Fruit fly (Drosophila melanogaster) whole organism, pupa: ENCODE results near the gene CG6015.

ENCODE experiments used
- CG10348 ChIP-seq: fragments of 200-800 bp; sonication (Bioruptor generic); IDR thresholded peaks from 2 replicates; pipeline ENCODE4 v1.3.6; 2022; ENCODE audit warnings: missing biosample characterization, missing genetic modification characterization
- CG13204 ChIP-seq: fragments of 200-800 bp; sonication (Bioruptor generic); optimal IDR thresholded peaks from 2 replicates; lab custom pipeline; 2018; ENCODE audit warnings: missing biosample characterization, mild to moderate bottlenecking, missing genetic modification characterization, moderate library complexity
- CG15710 ChIP-seq: fragments of 200-800 bp; sonication (Bioruptor generic); optimal IDR thresholded peaks from 2 replicates; lab custom pipeline; 2018; ENCODE audit warnings: missing biosample characterization, mild to moderate bottlenecking, missing genetic modification characterization, moderate library complexity
- CG17806 ChIP-seq: fragments of 200-800 bp; sonication (Bioruptor generic); optimal IDR thresholded peaks from 2 replicates; lab custom pipeline; 2018; ENCODE audit warnings: missing biosample characterization, mild to moderate bottlenecking, missing genetic modification characterization, moderate library complexity
- CG34367 ChIP-seq: fragments of 200-800 bp; sonication (Bioruptor generic); optimal IDR thresholded peaks from 2 replicates; lab custom pipeline; 2018; ENCODE audit warnings: missing biosample characterization, mild to moderate bottlenecking, missing genetic modification characterization
- CG4496 ChIP-seq: fragments of 200-800 bp; sonication (Bioruptor generic); IDR thresholded peaks from 3 replicates; pipeline ENCODE4 v1.3.6; 2022; ENCODE audit warnings: missing biosample characterization, missing genetic modification characterization
- CG8159 ChIP-seq: fragments of 200-800 bp; sonication (Bioruptor generic); optimal IDR thresholded peaks from 3 replicates; lab custom pipeline; 2018; ENCODE audit warnings: missing biosample characterization, mild to moderate bottlenecking, missing genetic modification characterization, moderate library complexity
- CG9948 ChIP-seq: fragments of 200-800 bp; sonication (Bioruptor generic); optimal IDR thresholded peaks from 2 replicates; lab custom pipeline; 2018; ENCODE audit warnings: missing biosample characterization, mild to moderate bottlenecking, missing genetic modification characterization, moderate library complexity
- EcR ChIP-seq: fragments of 200-800 bp; sonication (Bioruptor generic); optimal IDR thresholded peaks from 3 replicates; lab custom pipeline; 2019; ENCODE audit warnings: missing biosample characterization, missing genetic modification characterization, mild to moderate bottlenecking, moderate library complexity, missing genetic modification reagents
- Pif1A ChIP-seq: fragments of 200-800 bp; sonication (Bioruptor generic); optimal IDR thresholded peaks from 3 replicates; lab custom pipeline; 2016; ENCODE audit warnings: missing biosample characterization, missing genetic modification characterization
- Snoo ChIP-seq: fragments of 200-800 bp; sonication (Bioruptor generic); optimal IDR thresholded peaks from 3 replicates; lab custom pipeline; 2017; ENCODE audit warnings: missing biosample characterization, mild to moderate bottlenecking, missing genetic modification characterization, inconsistent platforms
- fd96Ca ChIP-seq: fragments of 200-800 bp; sonication (Bioruptor generic); IDR thresholded peaks from 3 replicates; pipeline ENCODE4 v1.3.6; 2022; ENCODE audit warnings: missing biosample characterization, missing genetic modification characterization
- gl ChIP-seq: fragments of 200-800 bp; sonication (Bioruptor generic); optimal IDR thresholded peaks from 2 replicates; lab custom pipeline; 2018; ENCODE audit warnings: missing biosample characterization, mild to moderate bottlenecking, missing genetic modification characterization
- rn ChIP-seq: fragments of 200-800 bp; sonication (Bioruptor generic); IDR thresholded peaks from 2 replicates; pipeline ENCODE4 v1.3.6; 2022; ENCODE audit warnings: missing biosample characterization, missing genetic modification characterization

- TF ChIP-seq CG9948 (tag; lab: Kevin White, UChicago) (no peak), CG4496 (GFP tag; lab: Robert Waterston, UW) (no peak), CG15710 (tag; lab: Kevin White, UChicago) (no peak), rn (GFP tag; lab: Robert Waterston, UW) (no peak), gl (tag; lab: Kevin White, UChicago) (no peak), Pif1A (GFP tag; lab: Kevin White, UChicago) (no peak), CG13204 (no peak), Snoo (no peak), CG10348 (GFP tag; lab: Robert Waterston, UW) (no peak), fd96Ca (no peak), CG8159 (tag; lab: Kevin White, UChicago) (no peak), EcR (no peak), CG34367 (tag; lab: Kevin White, UChicago) (no peak), CG17806 (tag; lab: Kevin White, UChicago) (no peak)
Measured at dm6 chr3R:22034160-22034742, at the start of gene CG6015, which contains the start of the genes CG45099, pit and Fadd.
